Fruit fly (Drosophila melanogaster): ENCODE data around the gene CG13384.

DNA sequence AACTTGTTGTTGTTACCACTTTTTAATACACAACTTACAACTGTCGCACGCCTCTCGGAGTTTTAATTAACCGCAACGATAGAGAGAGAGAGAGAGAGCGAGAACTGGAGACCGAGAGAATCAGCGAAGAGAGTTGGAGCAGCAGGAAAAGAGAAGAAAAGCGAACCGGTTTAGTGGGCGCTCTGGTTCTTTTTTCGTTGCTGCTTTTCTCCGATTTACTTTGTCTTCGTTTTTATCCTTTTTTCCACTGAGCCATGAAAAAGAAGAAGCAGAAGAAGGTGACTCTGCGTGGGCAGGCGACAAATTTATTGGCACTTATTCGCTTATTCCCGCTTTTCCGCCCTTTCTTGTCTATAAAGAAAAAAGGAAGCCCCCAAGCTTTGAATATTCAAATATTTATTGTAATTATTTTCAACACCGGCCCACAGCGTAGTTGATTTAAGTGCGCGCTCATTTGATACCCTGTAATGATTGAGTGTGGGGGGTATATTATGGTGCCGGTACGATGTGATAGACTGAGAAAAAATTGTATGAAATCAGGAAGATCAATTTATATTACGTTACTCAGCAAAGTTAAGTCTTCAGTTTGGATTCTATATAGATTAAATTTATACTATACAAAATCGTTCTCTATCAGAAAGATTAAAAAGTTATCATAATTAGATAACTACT is 36.1 kb downstream of the CG13384 start:
- TF ChIP-seq psq (optimal IDR thresholded peaks at IDR 0.05) (no peak), EcR (GFP tag; optimal IDR thresholded peaks at IDR 0.05) (no peak), pan (optimal IDR thresholded peaks at IDR 0.05) (peak; percentile 58)

Data from whole organism.